Fruit fly (Drosophila melanogaster) S2 (cell line): ENCODE measurements around the gene CG43448.

Experiments used
- CG8478 ChIP-seq: fragments of >200 bp; optimal IDR thresholded peaks from 2 replicates; lab custom pipeline; 2018
- CTCF ChIP-seq, 2 experiments: fragments of >200 bp; optimal IDR thresholded peaks; 2 replicates each; lab custom pipeline; 2018

- TF ChIP-seq CG8478 (lab: Kevin White, UChicago): no peak
- TF ChIP-seq CTCF (optimal IDR thresholded peaks at IDR 0.05; lab: Kevin White, UChicago): no peak
Measured at dm6 chr3R:30191047-30191446, 46.5 kb downstream of the CG43448 start, which contains the start of gene CG9747.
